Worm (Caenorhabditis elegans): ENCODE results near the gene nlp-11.

The nlp-11 gene

ce11 chrII:9708835-9709299 lies 17.1 kb upstream of the nlp-11 start, which contains the start of gene glt-5:
Gene glt-5 (minus strand): TSS chrII:9708885.
- TF ChIP-seq lin-32 (GFP tag; optimal IDR thresholded peaks at IDR 0.05): no peak
- no peak for TF ChIP-seq sptf-1 (tag; optimal IDR thresholded peaks at IDR 0.05)
- TF ChIP-seq unc-39 (tag; optimal IDR thresholded peaks at IDR 0.05): no peak
- TF ChIP-seq ztf-11 (tag; optimal IDR thresholded peaks at IDR 0.05): no peak
- no peak for TF ChIP-seq ceh-39 (tag; optimal IDR thresholded peaks at IDR 0.05)
- TF ChIP-seq blmp-1 (tag; optimal IDR thresholded peaks at IDR 0.05): no peak
- TF ChIP-seq lin-13 (tag; optimal IDR thresholded peaks at IDR 0.05): no peak
- TF ChIP-seq mab-5 (tag; optimal IDR thresholded peaks at IDR 0.05): no peak
- TF ChIP-seq ces-1 (GFP tag; optimal IDR thresholded peaks at IDR 0.05): no peak
- TF ChIP-seq mls-2 (tag; optimal IDR thresholded peaks at IDR 0.05): no peak
- TF ChIP-seq nhr-76 (tag; optimal IDR thresholded peaks at IDR 0.05): no peak
- no peak for TF ChIP-seq flh-1 (GFP tag; optimal IDR thresholded peaks at IDR 0.05)
- no peak for TF ChIP-seq nhr-12 (tag; optimal IDR thresholded peaks at IDR 0.05)
- no peak for TF ChIP-seq mep-1 (tag; optimal IDR thresholded peaks at IDR 0.05)
- TF ChIP-seq M03D4.4 (tag; optimal IDR thresholded peaks at IDR 0.05): no peak
- TF ChIP-seq elt-3 (tag; optimal IDR thresholded peaks at IDR 0.05): no peak

ce11 chrII:9706207-9706606 lies 14.5 kb upstream of the nlp-11 start, which contains the start of gene Y53C12A.3:
Gene Y53C12A.3 (minus strand): TSS chrII:9706240.
- TF ChIP-seq ces-1 (GFP tag; optimal IDR thresholded peaks at IDR 0.05) (peak; percentile 29), mls-2 (tag; optimal IDR thresholded peaks at IDR 0.05) (no peak), zip-8 (tag; optimal IDR thresholded peaks at IDR 0.05) (no peak), nhr-2 (tag; optimal IDR thresholded peaks at IDR 0.05) (peak; percentile 11), mep-1 (tag; optimal IDR thresholded peaks at IDR 0.05) (peak; percentile 31), nhr-237 (tag; optimal IDR thresholded peaks at IDR 0.05) (peak; percentile 43), lsy-2 (tag; optimal IDR thresholded peaks at IDR 0.05) (peak; percentile 51)

- TF ChIP-seq sptf-1 (tag; optimal IDR thresholded peaks at IDR 0.05) (no peak), ham-2 (GFP tag; optimal IDR thresholded peaks at IDR 0.05) (no peak), ceh-43 (GFP tag; optimal IDR thresholded peaks at IDR 0.05) (no peak), ces-1 (GFP tag; optimal IDR thresholded peaks at IDR 0.05) (no peak), tbx-8 (GFP tag; optimal IDR thresholded peaks at IDR 0.05) (no peak), ceh-39 (tag; optimal IDR thresholded peaks at IDR 0.05) (no peak), snpc-4 (tag; optimal IDR thresholded peaks at IDR 0.05) (no peak), lin-13 (tag; optimal IDR thresholded peaks at IDR 0.05) (no peak), unc-39 (tag; optimal IDR thresholded peaks at IDR 0.05) (no peak)
Measured at ce11 chrII:9704746-9705145, 13.0 kb upstream of the nlp-11 start, which contains the start of gene Y53C12A.10. Gene Y53C12A.10 (minus strand): TSS chrII:9704846.

ce11 chrII:9703601-9704000 lies 11.9 kb upstream of the nlp-11 start, which contains the start of gene mop-25.2:
Gene mop-25.2 (minus strand): TSS chrII:9703701.
- TF ChIP-seq hlh-1 (tag; optimal IDR thresholded peaks at IDR 0.05) (no peak), tbx-8 (GFP tag; optimal IDR thresholded peaks at IDR 0.05) (no peak), ces-1 (GFP tag; optimal IDR thresholded peaks at IDR 0.05) (no peak), lin-13 (tag; optimal IDR thresholded peaks at IDR 0.05) (no peak), elt-3 (tag; optimal IDR thresholded peaks at IDR 0.05) (no peak), sem-2 (GFP tag; optimal IDR thresholded peaks at IDR 0.05) (no peak), M03D4.4 (tag; optimal IDR thresholded peaks at IDR 0.05) (no peak), nhr-2 (tag; optimal IDR thresholded peaks at IDR 0.05) (no peak), zip-8 (tag; optimal IDR thresholded peaks at IDR 0.05) (no peak), nhr-237 (tag; optimal IDR thresholded peaks at IDR 0.05) (no peak), mls-2 (tag; optimal IDR thresholded peaks at IDR 0.05) (no peak), unc-120 (tag; optimal IDR thresholded peaks at IDR 0.05; ENCODE audit: poor library complexity, severe bottlenecking) (no peak), nhr-12 (tag; optimal IDR thresholded peaks at IDR 0.05) (no peak), cnd-1 (tag; optimal IDR thresholded peaks at IDR 0.05) (no peak), ceh-83 (GFP tag; optimal IDR thresholded peaks at IDR 0.05) (no peak), mep-1 (tag; optimal IDR thresholded peaks at IDR 0.05) (no peak), elt-1 (tag; optimal IDR thresholded peaks at IDR 0.05; ENCODE audit: borderline replicate concordance, insufficient read depth) (no peak), ceh-39 (tag; optimal IDR thresholded peaks at IDR 0.05) (no peak), blmp-1 (tag; optimal IDR thresholded peaks at IDR 0.05) (no peak), nhr-28 (tag; optimal IDR thresholded peaks at IDR 0.05) (no peak)

- TF ChIP-seq snpc-4 (tag; optimal IDR thresholded peaks at IDR 0.05) (no peak), zip-8 (tag; optimal IDR thresholded peaks at IDR 0.05) (no peak), unc-62 (GFP tag; optimal IDR thresholded peaks at IDR 0.05) (no peak), ztf-11 (tag; optimal IDR thresholded peaks at IDR 0.05) (no peak), ces-1 (GFP tag; optimal IDR thresholded peaks at IDR 0.05) (no peak), elt-3 (tag; optimal IDR thresholded peaks at IDR 0.05) (no peak), unc-39 (tag; optimal IDR thresholded peaks at IDR 0.05) (no peak), nhr-2 (tag; optimal IDR thresholded peaks at IDR 0.05) (no peak), pha-4 (tag; optimal IDR thresholded peaks at IDR 0.05) (no peak), elt-1 (tag; optimal IDR thresholded peaks at IDR 0.05; ENCODE audit: borderline replicate concordance, insufficient read depth) (no peak), nhr-28 (tag; optimal IDR thresholded peaks at IDR 0.05) (no peak), sem-2 (GFP tag; optimal IDR thresholded peaks at IDR 0.05) (no peak), tbx-8 (GFP tag; optimal IDR thresholded peaks at IDR 0.05) (no peak), M03D4.4 (tag; optimal IDR thresholded peaks at IDR 0.05) (no peak)
Measured at ce11 chrII:9700363-9700762, 8.6 kb upstream of the nlp-11 start, which contains the start of the genes Y53C12A.8 and Y53C12A.7. Gene Y53C12A.8 (minus strand): TSS chrII:9700463. Gene Y53C12A.7 (plus strand): TSS chrII:9700543.

Data from whole organism, mixed stage, embryonic.